Fruit fly (Drosophila melanogaster): ENCODE results near the gene tal-3A.

Gene tal-3A

dm6 chr3R:13831596-13832119 lies 18.7 kb downstream of the tal-3A start (continued):
- peak; percentile 48 for TF ChIP-seq CG10209 (GFP tag; optimal IDR thresholded peaks at IDR 0.05)
- TF ChIP-seq Atf3 (GFP tag; optimal IDR thresholded peaks at IDR 0.05) = no peak
- TF ChIP-seq CG12942 (GFP tag; optimal IDR thresholded peaks at IDR 0.05) = no peak
- TF ChIP-seq CG15601 (tag; optimal IDR thresholded peaks at IDR 0.05) = peak; percentile 42
- no peak for TF ChIP-seq caup (GFP tag; optimal IDR thresholded peaks at IDR 0.05; ENCODE audit: severe bottlenecking)
- no peak for TF ChIP-seq CG7987 (GFP tag; optimal IDR thresholded peaks at IDR 0.05)
- no peak for TF ChIP-seq Hsf (GFP tag; optimal IDR thresholded peaks at IDR 0.05)
- no peak; the same call in none of the 2 replicates for TF ChIP-seq Drgx (GFP tag; IDR thresholded peaks at IDR 0.05)
- peak; percentile 7 for TF ChIP-seq lab (GFP tag; optimal IDR thresholded peaks at IDR 0.05)
- TF ChIP-seq Hand (GFP tag; optimal IDR thresholded peaks at IDR 0.05) = no peak
- no peak for TF ChIP-seq CG1233 (GFP tag; optimal IDR thresholded peaks at IDR 0.05)
- TF ChIP-seq CG6813 (GFP tag; optimal IDR thresholded peaks at IDR 0.05) = no peak
- no peak for TF ChIP-seq dati (GFP tag; IDR thresholded peaks at IDR 0.05)
- no peak for TF ChIP-seq Taf1 (GFP tag; IDR thresholded peaks at IDR 0.05)
- peak; percentile 55; the same call in 1 of the 3 replicates for TF ChIP-seq B-H1 (GFP tag; IDR thresholded peaks at IDR 0.05)
- no peak for TF ChIP-seq CG12104 (GFP tag; optimal IDR thresholded peaks at IDR 0.05)
- TF ChIP-seq Ssrp (tag; optimal IDR thresholded peaks at IDR 0.05) = peak; percentile 63
- TF ChIP-seq Doc3 (GFP tag; IDR thresholded peaks at IDR 0.05; ENCODE audit: partially characterized antibody) = no peak
- no peak for TF ChIP-seq CG3281 (GFP tag; optimal IDR thresholded peaks at IDR 0.05)
- TF ChIP-seq CG31365 (tag; optimal IDR thresholded peaks at IDR 0.05) = no peak
- no peak for TF ChIP-seq dimm (GFP tag; IDR thresholded peaks at IDR 0.05)
- no peak for TF ChIP-seq zf30C (GFP tag; optimal IDR thresholded peaks at IDR 0.05)
- no peak for TF ChIP-seq ara (GFP tag; IDR thresholded peaks at IDR 0.05)
- no peak for TF ChIP-seq Jarid2 (GFP tag; optimal IDR thresholded peaks at IDR 0.05)
- TF ChIP-seq sr (GFP tag; IDR thresholded peaks at IDR 0.05) = 0 out of 3 replicates have a peak, but pooled peaks have one; percentile 2
- no peak for TF ChIP-seq CkIIα-i1 (GFP tag; IDR thresholded peaks at IDR 0.05)
- TF ChIP-seq CG15073 (GFP tag; optimal IDR thresholded peaks at IDR 0.05) = no peak
- no peak for TF ChIP-seq sug (tag; optimal IDR thresholded peaks at IDR 0.05)
- no peak for TF ChIP-seq CG2889 (GFP tag; IDR thresholded peaks at IDR 0.05)
- TF ChIP-seq nmo (GFP tag; optimal IDR thresholded peaks at IDR 0.05) = peak; percentile 67
- TF ChIP-seq Dbx (GFP tag; IDR thresholded peaks at IDR 0.05) = no peak
- TF ChIP-seq CG17829 (tag; optimal IDR thresholded peaks at IDR 0.05) = peak; percentile 50
- TF ChIP-seq sens-2 (GFP tag; IDR thresholded peaks at IDR 0.05) = peak; percentile 70
- no peak for TF ChIP-seq ro (GFP tag; IDR thresholded peaks at IDR 0.05)
- no peak for TF ChIP-seq Dip2 (GFP tag; IDR thresholded peaks at IDR 0.05)
- no peak for TF ChIP-seq CG6683 (GFP tag; optimal IDR thresholded peaks at IDR 0.05)
- TF ChIP-seq CG8478 (optimal IDR thresholded peaks at IDR 0.05) = no peak
- TF ChIP-seq Hr39 (optimal IDR thresholded peaks at IDR 0.05) = peak; percentile 32
- TF ChIP-seq fu2 (GFP tag; optimal IDR thresholded peaks at IDR 0.05) = no peak
- 0 out of 2 replicates have a peak, but pooled peaks have one; percentile 28 for TF ChIP-seq ap (GFP tag; IDR thresholded peaks at IDR 0.05)
- 0 out of 2 replicates have a peak, but pooled peaks have one; percentile 54 for TF ChIP-seq CG32772 (GFP tag; IDR thresholded peaks at IDR 0.05)
- no peak for TF ChIP-seq CG16863 (GFP tag; optimal IDR thresholded peaks at IDR 0.05)
- no peak for TF ChIP-seq tap (tag; optimal IDR thresholded peaks at IDR 0.05)
- peak; percentile 2 for TF ChIP-seq Nf-YC (tag; optimal IDR thresholded peaks at IDR 0.05)
- no peak; the same call in 1 of the 2 replicates for TF ChIP-seq stc (GFP tag; IDR thresholded peaks at IDR 0.05)
- no peak for TF ChIP-seq CG3726 (GFP tag; IDR thresholded peaks at IDR 0.05)
- TF ChIP-seq row (GFP tag; IDR thresholded peaks at IDR 0.05) = peak; percentile 77
- TF ChIP-seq ftz-f1 (GFP tag; optimal IDR thresholded peaks at IDR 0.05) = no peak
- no peak for TF ChIP-seq abd-A (tag; optimal IDR thresholded peaks at IDR 0.05)
- TF ChIP-seq CG5180 (GFP tag; optimal IDR thresholded peaks at IDR 0.05) = no peak
- no peak for TF ChIP-seq Deaf1 (tag; optimal IDR thresholded peaks at IDR 0.05)
- no peak for TF ChIP-seq tin (GFP tag; optimal IDR thresholded peaks at IDR 0.05)

Measured in whole organism, embryonic.